Worm (Caenorhabditis elegans): ENCODE measurements around the gene F53F1.6.

DNA sequence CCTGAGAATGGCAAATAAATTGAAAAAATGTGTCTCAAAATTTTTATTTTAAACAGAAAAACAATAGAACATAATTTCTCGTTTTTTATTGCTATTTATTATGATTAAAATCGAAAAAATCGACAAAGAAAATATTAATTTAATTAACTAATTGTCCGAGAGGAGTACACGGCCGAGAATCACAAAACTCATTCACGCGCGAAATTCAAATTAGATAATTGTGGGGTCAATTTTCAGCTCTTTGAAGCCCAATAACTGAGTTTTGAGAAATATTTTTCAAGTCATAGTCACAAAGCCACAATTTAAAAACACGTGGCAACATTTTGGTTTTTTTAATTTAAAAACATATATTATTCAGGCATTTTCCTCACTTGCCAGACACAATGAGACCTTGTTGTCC is 8.3 kb downstream of the F53F1.6 start:
- TF ChIP-seq unc-62 (GFP tag; optimal IDR thresholded peaks at IDR 0.05) (no peak), hmg-1.2 (GFP tag; IDR thresholded peaks at IDR 0.05) (no peak), aptf-2 (GFP tag; conservative IDR thresholded peaks at IDR 0.05) (0 out of 2 replicates have a peak, but pooled peaks have one; percentile 23), lin-35 (GFP tag; optimal IDR thresholded peaks at IDR 0.05) (peak in 2 of 3 experiments; percentile 5 to 67), ztf-3 (GFP tag; optimal IDR thresholded peaks at IDR 0.05) (no peak)
